Worm (Caenorhabditis elegans) whole organism, mixed stage, embryonic: Measurements from ENCODE around the gene B0198.3.

Experiments
- M03D4.4 ChIP-seq: sonication (generic microtip); optimal IDR thresholded peaks from 2 replicates; lab custom pipeline; 2017; ENCODE audit warnings: mild to moderate bottlenecking, missing genetic modification characterization, missing compliant biosample characterization
- bed-3 ChIP-seq: fragments of 200-800 bp; sonication (Bioruptor generic); optimal IDR thresholded peaks from 3 replicates; lab custom pipeline; 2018; ENCODE audit warnings: mild to moderate bottlenecking, missing genetic modification characterization, moderate library complexity, missing compliant biosample characterization
- blmp-1 ChIP-seq: fragments of 150-350 bp; optimal IDR thresholded peaks from 2 replicates; lab custom pipeline; 2014; ENCODE audit warnings: missing biosample characterization, missing genetic modification characterization
- ceh-39 ChIP-seq: fragments of 150-350 bp; optimal IDR thresholded peaks from 2 replicates; lab custom pipeline; 2014; ENCODE audit warnings: missing biosample characterization, missing genetic modification characterization
- ceh-43 ChIP-seq: fragments of 200-800 bp; sonication (Bioruptor generic); optimal IDR thresholded peaks from 2 replicates; lab custom pipeline; 2018; ENCODE audit warnings: mild to moderate bottlenecking, missing genetic modification characterization, moderate library complexity, missing compliant biosample characterization
- ceh-83 ChIP-seq: fragments of 200-800 bp; sonication (Bioruptor generic); optimal IDR thresholded peaks from 2 replicates; lab custom pipeline; 2018; ENCODE audit warnings: mild to moderate bottlenecking, missing genetic modification characterization, missing compliant biosample characterization
- ces-1 ChIP-seq: fragments of 150-350 bp; optimal IDR thresholded peaks from 2 replicates; lab custom pipeline; 2014; ENCODE audit warnings: missing biosample characterization, missing genetic modification reagents, missing genetic modification characterization
- cnd-1 ChIP-seq: fragments of 200-800 bp; sonication (Bioruptor generic); optimal IDR thresholded peaks from 2 replicates; lab custom pipeline; 2018; ENCODE audit warnings: mild to moderate bottlenecking, missing genetic modification characterization, missing compliant biosample characterization
- drap-1 ChIP-seq: fragments of 200-800 bp; sonication (Bioruptor generic); optimal IDR thresholded peaks from 3 replicates; lab custom pipeline; 2018; ENCODE audit warnings: mild to moderate bottlenecking, missing genetic modification characterization, missing compliant biosample characterization
- elt-3 ChIP-seq: fragments of 150-350 bp; optimal IDR thresholded peaks from 2 replicates; lab custom pipeline; 2014; ENCODE audit warnings: missing biosample characterization, missing genetic modification characterization
- flh-1 ChIP-seq: fragments of 200-800 bp; sonication (Bioruptor generic); optimal IDR thresholded peaks from 2 replicates; lab custom pipeline; 2018; ENCODE audit warnings: mild to moderate bottlenecking, missing genetic modification characterization, moderate library complexity, missing compliant biosample characterization
- ham-2 ChIP-seq: fragments of 200-800 bp; sonication (Bioruptor generic); optimal IDR thresholded peaks from 2 replicates; lab custom pipeline; 2018; ENCODE audit warnings: mild to moderate bottlenecking, missing genetic modification characterization, missing compliant biosample characterization
- hlh-1 ChIP-seq: fragments of 150-350 bp; optimal IDR thresholded peaks from 2 replicates; lab custom pipeline; 2014; ENCODE audit warnings: missing biosample characterization, missing genetic modification reagents, missing genetic modification characterization
- lin-13 ChIP-seq: fragments of 150-350 bp; optimal IDR thresholded peaks from 2 replicates; lab custom pipeline; 2014; ENCODE audit warnings: missing biosample characterization, missing genetic modification characterization
- lin-32 ChIP-seq: fragments of 200-800 bp; sonication (Bioruptor generic); optimal IDR thresholded peaks from 2 replicates; lab custom pipeline; 2018; ENCODE audit warnings: mild to moderate bottlenecking, missing genetic modification characterization, missing compliant biosample characterization
- lsy-2 ChIP-seq: fragments of 150-350 bp; optimal IDR thresholded peaks from 2 replicates; lab custom pipeline; 2014; ENCODE audit warnings: missing biosample characterization, missing genetic modification characterization
- mab-5 ChIP-seq: fragments of 150-350 bp; optimal IDR thresholded peaks from 2 replicates; lab custom pipeline; 2014; ENCODE audit warnings: missing biosample characterization, missing genetic modification characterization
- mep-1 ChIP-seq: fragments of 150-350 bp; optimal IDR thresholded peaks from 2 replicates; lab custom pipeline; 2017; ENCODE audit warnings: missing biosample characterization, missing genetic modification reagents, missing genetic modification characterization, inconsistent platforms
- mls-2 ChIP-seq: sonication (generic microtip); optimal IDR thresholded peaks from 2 replicates; lab custom pipeline; 2016; ENCODE audit warnings: mild to moderate bottlenecking, missing genetic modification characterization, moderate library complexity, missing compliant biosample characterization
- nhr-12 ChIP-seq: fragments of 150-350 bp; optimal IDR thresholded peaks from 2 replicates; lab custom pipeline; 2014; ENCODE audit warnings: missing biosample characterization, missing genetic modification characterization
- nhr-2 ChIP-seq: fragments of 150-350 bp; optimal IDR thresholded peaks from 2 replicates; lab custom pipeline; 2014; ENCODE audit warnings: missing biosample characterization, missing genetic modification characterization
- nhr-237 ChIP-seq: fragments of 150-350 bp; optimal IDR thresholded peaks from 2 replicates; lab custom pipeline; 2014; ENCODE audit warnings: missing biosample characterization, missing genetic modification characterization
- nhr-28 ChIP-seq: fragments of 150-350 bp; optimal IDR thresholded peaks from 2 replicates; lab custom pipeline; 2014; ENCODE audit warnings: missing biosample characterization, missing genetic modification characterization
- nhr-76 ChIP-seq: sonication (generic microtip); optimal IDR thresholded peaks from 2 replicates; lab custom pipeline; 2017; ENCODE audit warnings: missing biosample characterization, missing genetic modification characterization
- pha-4 ChIP-seq: fragments of 150-350 bp; optimal IDR thresholded peaks from 2 replicates; lab custom pipeline; 2018; ENCODE audit warnings: missing biosample characterization, missing genetic modification reagents, missing genetic modification characterization
- sem-2 ChIP-seq: fragments of 200-800 bp; sonication (Bioruptor generic); optimal IDR thresholded peaks from 2 replicates; lab custom pipeline; 2018; ENCODE audit warnings: mild to moderate bottlenecking, missing genetic modification characterization, missing compliant biosample characterization
- snpc-4 ChIP-seq: fragments of 150-350 bp; optimal IDR thresholded peaks from 2 replicates; lab custom pipeline; 2014; ENCODE audit warnings: missing biosample characterization, missing genetic modification characterization
- tbx-8 ChIP-seq: fragments of 200-800 bp; sonication (Bioruptor generic); optimal IDR thresholded peaks from 2 replicates; lab custom pipeline; 2018; ENCODE audit warnings: mild to moderate bottlenecking, missing genetic modification characterization, moderate library complexity, missing compliant biosample characterization
- unc-120 ChIP-seq: sonication (generic microtip); optimal IDR thresholded peaks from 2 replicates; lab custom pipeline; 2017; ENCODE audit warnings: missing genetic modification characterization, missing compliant biosample characterization; ENCODE audit not compliant: poor library complexity, severe bottlenecking
- unc-39 ChIP-seq: fragments of 150-350 bp; optimal IDR thresholded peaks from 2 replicates; lab custom pipeline; 2014; ENCODE audit warnings: missing biosample characterization, missing genetic modification characterization
- unc-62 ChIP-seq: fragments of 150-350 bp; optimal IDR thresholded peaks from 2 replicates; lab custom pipeline; 2014; ENCODE audit warnings: missing biosample characterization, missing genetic modification reagents, missing genetic modification characterization
- zip-8 ChIP-seq: fragments of 150-350 bp; optimal IDR thresholded peaks from 2 replicates; lab custom pipeline; 2014; ENCODE audit warnings: missing biosample characterization, missing genetic modification characterization
- ztf-11 ChIP-seq: fragments of 150-350 bp; optimal IDR thresholded peaks from 2 replicates; lab custom pipeline; 2014; ENCODE audit warnings: missing biosample characterization, missing genetic modification characterization

B0198.3 gene

DNA sequence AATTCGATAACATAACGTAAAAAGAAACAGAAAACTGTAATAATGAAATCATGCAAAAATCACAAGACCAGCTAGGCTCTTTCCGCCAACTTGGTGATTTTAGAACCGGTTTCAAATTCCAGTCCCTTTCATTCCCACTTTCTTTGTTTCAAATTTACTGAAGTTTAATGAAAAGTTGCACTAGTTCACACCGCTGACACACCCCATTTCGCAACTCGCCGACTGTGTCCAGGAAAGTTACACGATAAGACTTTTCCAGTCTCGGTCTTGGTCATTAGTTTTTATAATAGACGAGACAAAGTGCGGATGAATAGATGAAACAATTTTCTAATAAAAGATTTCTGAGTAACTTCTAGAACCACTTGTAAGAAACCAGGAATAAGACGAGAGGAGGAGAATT lies 52.9 kb downstream of the B0198.3 start:
- TF ChIP-seq nhr-2 (tag; lab: Kevin White, UChicago): no peak
- no peak for TF ChIP-seq M03D4.4 (tag; lab: Kevin White, UChicago)
- no peak for TF ChIP-seq lin-32
- no peak for TF ChIP-seq unc-62 (GFP tag; lab: Kevin White, UChicago)
- no peak for TF ChIP-seq sem-2 (GFP tag; lab: Kevin White, UChicago)
- no peak for TF ChIP-seq ceh-39
- TF ChIP-seq unc-39 (tag; lab: Kevin White, UChicago): no peak
- no peak for TF ChIP-seq nhr-12
- TF ChIP-seq flh-1 (GFP tag; lab: Kevin White, UChicago): no peak

DNA sequence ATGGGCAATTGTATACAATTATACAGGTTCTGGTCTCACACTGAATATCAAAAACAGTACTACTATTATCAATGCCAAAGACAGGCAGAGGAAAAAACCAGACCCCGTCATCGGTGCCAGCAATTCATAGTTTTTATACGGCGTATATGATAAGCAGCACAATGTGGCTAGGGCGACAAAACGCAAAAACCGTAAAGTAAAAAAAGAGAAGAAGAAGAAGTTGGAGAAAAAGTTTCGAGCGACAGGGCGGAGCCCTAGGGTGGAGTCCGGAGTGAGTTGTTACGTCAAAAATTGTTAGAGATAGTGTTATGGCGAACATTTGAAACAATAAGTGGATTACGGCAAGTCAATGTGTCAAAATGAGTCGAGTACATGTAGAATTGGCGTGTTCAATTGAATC lies 55.3 kb downstream of the B0198.3 start:
- TF ChIP-seq nhr-76 (tag; lab: Kevin White, UChicago) (no peak), mep-1 (no peak), ztf-11 (tag; lab: Kevin White, UChicago) (no peak), lin-32 (no peak), mab-5 (tag; lab: Kevin White, UChicago) (no peak), hlh-1 (tag; lab: Kevin White, UChicago) (no peak), blmp-1 (tag; lab: Kevin White, UChicago) (no peak), sem-2 (GFP tag; lab: Kevin White, UChicago) (no peak), nhr-12 (no peak), cnd-1 (no peak), unc-39 (tag; lab: Kevin White, UChicago) (no peak), flh-1 (GFP tag; lab: Kevin White, UChicago) (no peak), lin-13 (tag; lab: Kevin White, UChicago) (no peak)

DNA sequence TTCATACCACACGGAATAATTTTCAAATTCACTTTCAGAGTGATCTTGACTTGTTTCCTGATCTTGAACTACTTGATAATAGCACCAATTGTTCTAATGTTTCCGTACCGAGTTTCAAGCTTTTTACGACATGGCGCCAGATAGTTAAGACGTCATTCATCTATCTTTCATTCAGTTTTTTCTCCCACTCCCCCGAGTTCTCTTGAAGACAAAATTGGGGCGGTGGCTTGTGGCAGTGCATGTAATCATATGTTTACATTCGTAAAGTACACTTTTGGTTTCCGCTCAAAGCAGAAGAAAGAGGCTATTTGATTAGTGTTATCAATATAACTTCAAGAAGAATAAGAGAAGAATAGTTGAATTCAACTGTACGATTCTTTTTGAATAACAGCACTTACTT lies 57.3 kb downstream of the B0198.3 start:
- no peak for TF ChIP-seq unc-120

DNA sequence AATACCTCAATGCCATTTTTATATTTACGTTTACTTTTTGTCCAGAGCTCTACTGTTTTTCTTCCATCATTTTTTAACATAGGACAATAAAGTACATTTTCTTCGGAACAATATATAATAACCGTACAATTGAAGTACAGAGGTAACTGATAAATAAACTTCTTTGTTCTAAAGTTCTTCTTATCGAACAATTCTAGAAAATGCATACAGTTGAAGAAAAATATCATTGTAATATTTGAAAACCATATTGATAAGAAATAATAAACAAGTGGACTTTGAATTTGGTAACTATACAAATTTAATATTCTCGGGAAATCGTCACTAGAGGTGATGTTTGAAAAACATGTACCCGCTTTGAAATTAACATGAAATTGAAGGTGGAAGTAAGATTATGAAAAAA lies 60.3 kb downstream of the B0198.3 start:
- no peak for TF ChIP-seq zip-8 (tag; lab: Kevin White, UChicago)
- TF ChIP-seq lin-32: no peak
- no peak for TF ChIP-seq elt-3 (tag; lab: Kevin White, UChicago)
- TF ChIP-seq nhr-76 (tag; lab: Kevin White, UChicago): no peak
- TF ChIP-seq ces-1 (GFP tag; lab: Kevin White, UChicago): no peak
- TF ChIP-seq sem-2 (GFP tag; lab: Kevin White, UChicago): no peak
- TF ChIP-seq mab-5 (tag; lab: Kevin White, UChicago): no peak
- no peak for TF ChIP-seq pha-4 (tag; lab: Kevin White, UChicago)
- TF ChIP-seq nhr-28 (tag; lab: Kevin White, UChicago): no peak
- no peak for TF ChIP-seq snpc-4 (tag; lab: Kevin White, UChicago)
- TF ChIP-seq bed-3: no peak
- no peak for TF ChIP-seq hlh-1 (tag; lab: Kevin White, UChicago)
- TF ChIP-seq nhr-2 (tag; lab: Kevin White, UChicago): no peak
- TF ChIP-seq unc-62 (GFP tag; lab: Kevin White, UChicago): no peak
- TF ChIP-seq mls-2 (tag; lab: Kevin White, UChicago): no peak
- no peak for TF ChIP-seq tbx-8 (GFP tag; lab: Kevin White, UChicago)
- no peak for TF ChIP-seq nhr-12
- no peak for TF ChIP-seq drap-1
- no peak for TF ChIP-seq flh-1 (GFP tag; lab: Kevin White, UChicago)

DNA sequence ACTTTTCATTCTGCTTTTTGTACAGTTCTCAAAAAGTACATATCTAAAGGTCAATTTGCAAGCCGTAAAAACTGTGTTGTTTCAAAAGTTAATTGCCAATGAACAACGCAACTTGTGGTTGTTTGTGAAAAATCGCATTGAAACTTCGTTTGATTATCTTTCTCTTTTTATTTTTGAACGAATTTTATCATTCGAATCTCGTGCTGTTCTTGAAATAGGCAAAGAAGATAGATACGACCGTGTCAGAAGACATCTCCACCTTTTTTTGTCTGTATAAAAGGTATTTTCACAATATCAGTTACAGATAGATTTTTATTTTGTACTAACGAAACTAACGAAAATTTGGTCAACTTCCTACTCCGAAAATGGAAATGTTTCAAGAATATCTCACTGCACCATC lies 62.4 kb downstream of the B0198.3 start, which contains the start of gene C49F5.7:
Gene C49F5.7 (plus strand): TSS at position 301 of the 400 bp plus-strand sequence.
- no peak for TF ChIP-seq unc-62 (GFP tag; lab: Kevin White, UChicago)
- TF ChIP-seq cnd-1: no peak
- no peak for TF ChIP-seq sem-2 (GFP tag; lab: Kevin White, UChicago)
- TF ChIP-seq mep-1: no peak
- TF ChIP-seq lin-13 (tag; lab: Kevin White, UChicago): no peak
- no peak for TF ChIP-seq ces-1 (GFP tag; lab: Kevin White, UChicago)
- no peak for TF ChIP-seq nhr-237 (tag; lab: Kevin White, UChicago)
- TF ChIP-seq pha-4 (tag; lab: Kevin White, UChicago): no peak
- no peak for TF ChIP-seq unc-39 (tag; lab: Kevin White, UChicago)
- no peak for TF ChIP-seq nhr-2 (tag; lab: Kevin White, UChicago)
- no peak for TF ChIP-seq elt-3 (tag; lab: Kevin White, UChicago)
- TF ChIP-seq bed-3: no peak
- no peak for TF ChIP-seq ceh-83 (GFP tag; lab: Kevin White, UChicago)

DNA sequence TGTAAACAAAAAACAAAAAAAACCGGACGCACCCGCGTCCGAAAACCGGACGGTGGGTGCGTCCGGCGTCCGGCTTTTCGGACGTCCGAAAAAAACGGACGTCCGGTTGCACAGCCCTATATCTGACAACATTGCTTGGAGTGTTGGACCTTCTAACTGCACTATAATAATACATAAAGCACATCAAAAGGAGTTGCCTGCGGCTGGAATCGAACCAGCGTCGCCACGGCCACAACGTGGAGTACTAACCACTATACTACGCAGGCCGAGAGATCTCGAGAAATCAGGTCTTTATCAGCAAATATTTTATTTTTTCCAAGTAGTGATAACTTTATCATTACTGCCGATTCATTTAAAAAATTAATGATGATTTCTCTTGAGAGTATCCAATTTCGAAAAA lies 63.5 kb downstream of the B0198.3 start:
- no peak for TF ChIP-seq ztf-11 (tag; lab: Kevin White, UChicago)
- TF ChIP-seq tbx-8 (GFP tag; lab: Kevin White, UChicago): no peak
- TF ChIP-seq mab-5 (tag; lab: Kevin White, UChicago): no peak
- no peak for TF ChIP-seq ham-2 (GFP tag; lab: Kevin White, UChicago)
- TF ChIP-seq unc-62 (GFP tag; lab: Kevin White, UChicago): no peak
- TF ChIP-seq ces-1 (GFP tag; lab: Kevin White, UChicago): no peak
- TF ChIP-seq lin-32: no peak
- TF ChIP-seq flh-1 (GFP tag; lab: Kevin White, UChicago): no peak
- TF ChIP-seq unc-120: no peak
- no peak for TF ChIP-seq nhr-76 (tag; lab: Kevin White, UChicago)
- TF ChIP-seq drap-1: no peak
- no peak for TF ChIP-seq blmp-1 (tag; lab: Kevin White, UChicago)
- TF ChIP-seq ceh-43 (GFP tag; lab: Kevin White, UChicago): no peak
- TF ChIP-seq lsy-2 (tag; lab: Kevin White, UChicago): no peak
